Fruit fly (Drosophila melanogaster) S2 (cell line): ENCODE results near the gene CG2124.

Experiments used
- CG8478 ChIP-seq: fragments of >200 bp; optimal IDR thresholded peaks from 2 replicates; lab custom pipeline; 2018
- CTCF ChIP-seq, 2 experiments: fragments of >200 bp; optimal IDR thresholded peaks; 2 replicates each; lab custom pipeline; 2018

The CG2124 gene

dm6 chrX:10595813-10596212, at the start of gene CG2124, which contains the start of gene Hmr:
Gene CG2124, plus strand, starts transcription at chrX:10596122.
Gene Hmr, minus strand, starts transcription at chrX:10595855.
- TF ChIP-seq CTCF (optimal IDR thresholded peaks at IDR 0.05; lab: Kevin White, UChicago) (no peak), CG8478 (lab: Kevin White, UChicago) (no peak)

dm6 chrX:10546631-10547030, 49.3 kb upstream of the CG2124 start:
- TF ChIP-seq CG8478 (lab: Kevin White, UChicago) (peak; percentile 70), CTCF (optimal IDR thresholded peaks at IDR 0.05; lab: Kevin White, UChicago) (no peak)

- TF ChIP-seq CG8478 (lab: Kevin White, UChicago) (no peak), CTCF (optimal IDR thresholded peaks at IDR 0.05; lab: Kevin White, UChicago) (no peak)
Observed at dm6 chrX:10547070-10547856, 48.7 kb upstream of the CG2124 start.

dm6 chrX:10547857-10548135, 48.1 kb upstream of the CG2124 start:
- TF ChIP-seq CTCF (optimal IDR thresholded peaks at IDR 0.05; lab: Kevin White, UChicago), result no peak

dm6 chrX:10549050-10549449, 46.9 kb upstream of the CG2124 start:
- TF ChIP-seq CTCF (optimal IDR thresholded peaks at IDR 0.05; lab: Kevin White, UChicago) (no peak), CG8478 (lab: Kevin White, UChicago) (no peak)

- no peak for TF ChIP-seq CTCF (optimal IDR thresholded peaks at IDR 0.05; lab: Kevin White, UChicago)
- TF ChIP-seq CG8478 (lab: Kevin White, UChicago), result no peak
Observed at dm6 chrX:10557432-10557831, 38.5 kb upstream of the CG2124 start.

- TF ChIP-seq CG8478 (lab: Kevin White, UChicago), result no peak
- no peak for TF ChIP-seq CTCF (optimal IDR thresholded peaks at IDR 0.05; lab: Kevin White, UChicago)
Observed at dm6 chrX:10558060-10558459, 37.9 kb upstream of the CG2124 start.

dm6 chrX:10561433-10561832, 34.5 kb upstream of the CG2124 start:
- TF ChIP-seq CTCF (optimal IDR thresholded peaks at IDR 0.05; lab: Kevin White, UChicago) (no peak), CG8478 (lab: Kevin White, UChicago) (no peak)

dm6 chrX:10564145-10564544, 31.8 kb upstream of the CG2124 start:
- TF ChIP-seq CTCF (optimal IDR thresholded peaks at IDR 0.05; lab: Kevin White, UChicago), result no peak
- TF ChIP-seq CG8478 (lab: Kevin White, UChicago), result no peak

dm6 chrX:10566491-10566890, 29.4 kb upstream of the CG2124 start, which contains the start of gene CG15296:
Gene CG15296, minus strand, starts transcription at chrX:10566591.
- no peak for TF ChIP-seq CG8478 (lab: Kevin White, UChicago)
- TF ChIP-seq CTCF (optimal IDR thresholded peaks at IDR 0.05; lab: Kevin White, UChicago), result no peak

dm6 chrX:10570142-10570756, 25.7 kb upstream of the CG2124 start:
- TF ChIP-seq CTCF (optimal IDR thresholded peaks at IDR 0.05; lab: Kevin White, UChicago), result no peak
- no peak for TF ChIP-seq CG8478 (lab: Kevin White, UChicago)

dm6 chrX:10573554-10573953, 22.4 kb upstream of the CG2124 start:
- TF ChIP-seq CG8478 (lab: Kevin White, UChicago), result no peak

dm6 chrX:10576993-10577392, 18.9 kb upstream of the CG2124 start:
- TF ChIP-seq CG8478 (lab: Kevin White, UChicago) (no peak), CTCF (optimal IDR thresholded peaks at IDR 0.05; lab: Kevin White, UChicago) (no peak)

- TF ChIP-seq CG8478 (lab: Kevin White, UChicago) (no peak), CTCF (optimal IDR thresholded peaks at IDR 0.05; lab: Kevin White, UChicago) (no peak)
Observed at dm6 chrX:10577773-10578172, 18.1 kb upstream of the CG2124 start.

dm6 chrX:10579569-10579968, 16.4 kb upstream of the CG2124 start:
- TF ChIP-seq CG8478 (lab: Kevin White, UChicago) (no peak), CTCF (optimal IDR thresholded peaks at IDR 0.05; lab: Kevin White, UChicago) (no peak)
